Worm (Caenorhabditis elegans) whole organism, late embryonic: ENCODE measurements around the gene gpa-17.

Experiments used
- ama-1 ChIP-seq: fragments of 150-350 bp; optimal IDR thresholded peaks from 2 replicates; lab custom pipeline; 2014
- fax-1 ChIP-seq: sonication (generic microtip); optimal IDR thresholded peaks from 2 replicates; lab custom pipeline; 2016; ENCODE audit warnings: missing genotype, missing genetic modification characterization, missing compliant biosample characterization
- hlh-30 ChIP-seq: sonication (generic microtip); optimal IDR thresholded peaks from 2 replicates; lab custom pipeline; 2017; ENCODE audit warnings: antibody characterized with exemption, missing genetic modification characterization, missing compliant biosample characterization; ENCODE audit not compliant: insufficient read depth
- mec-3 ChIP-seq: sonication (generic microtip); optimal IDR thresholded peaks from 2 replicates; lab custom pipeline; 2016; ENCODE audit warnings: borderline replicate concordance, missing genetic modification characterization, missing compliant biosample characterization
- nfya-1 ChIP-seq: sonication (generic microtip); optimal IDR thresholded peaks from 2 replicates; lab custom pipeline; 2017; ENCODE audit warnings: missing genetic modification characterization, mild to moderate bottlenecking, missing compliant biosample characterization, antibody characterized with exemption, moderate library complexity
- nhr-11 ChIP-seq: fragments of 150-350 bp; optimal IDR thresholded peaks from 2 replicates; lab custom pipeline; 2014; ENCODE audit warnings: missing biosample characterization, missing genetic modification characterization
- pag-3 ChIP-seq: sonication (generic microtip); optimal IDR thresholded peaks from 2 replicates; lab custom pipeline; 2016; ENCODE audit warnings: missing compliant biosample characterization, missing genetic modification characterization, borderline replicate concordance
- pha-4 ChIP-seq: fragments of 150-350 bp; optimal IDR thresholded peaks from 2 replicates; lab custom pipeline; 2018; ENCODE audit warnings: missing biosample characterization, missing genetic modification reagents, missing genetic modification characterization
- pqm-1 ChIP-seq: sonication (generic microtip); optimal IDR thresholded peaks from 2 replicates; lab custom pipeline; 2016; ENCODE audit warnings: missing genetic modification characterization, missing compliant biosample characterization
- pros-1 ChIP-seq: fragments of 150-350 bp; optimal IDR thresholded peaks from 2 replicates; lab custom pipeline; 2014; ENCODE audit warnings: missing biosample characterization, missing genetic modification reagents, missing genetic modification characterization
- unc-86 ChIP-seq: sonication (generic microtip); optimal IDR thresholded peaks from 2 replicates; lab custom pipeline; 2016; ENCODE audit warnings: missing genetic modification characterization, missing compliant biosample characterization

ce11 chrIII:2546298-2546697, 40.1 kb upstream of the gpa-17 start:
- TF ChIP-seq pha-4 (tag; lab: Kevin White, UChicago): no peak
- peak; percentile 72 for TF ChIP-seq nfya-1 (tag; lab: Kevin White, UChicago)
- TF ChIP-seq pqm-1 (tag; lab: Kevin White, UChicago): no peak
- no peak for TF ChIP-seq mec-3 (tag; lab: Kevin White, UChicago)
- TF ChIP-seq fax-1 (tag; lab: Kevin White, UChicago): no peak
- TF ChIP-seq pag-3 (tag; lab: Kevin White, UChicago): no peak
- TF ChIP-seq nhr-11 (tag; lab: Kevin White, UChicago): no peak
- no peak for TF ChIP-seq pros-1 (tag; lab: Kevin White, UChicago)
- no peak for TF ChIP-seq hlh-30 (tag; lab: Kevin White, UChicago)
- no peak for TF ChIP-seq unc-86
- no peak for TF ChIP-seq ama-1 (lab: Kevin White, UChicago)
